Fruit fly (Drosophila melanogaster) Kc167 (cell line): ENCODE measurements around the gene CG13026.

Experiments
- Myc ChIP-seq: fragments of >200 bp; optimal IDR thresholded peaks from 2 replicates; lab custom pipeline; 2017; ENCODE audit warnings: missing external identifiers
- h ChIP-seq: fragments of >200 bp; optimal IDR thresholded peaks from 3 replicates; lab custom pipeline; 2018; ENCODE audit warnings: missing external identifiers
- insv ChIP-seq: fragments of >200 bp; optimal IDR thresholded peaks from 3 replicates; lab custom pipeline; 2018; ENCODE audit warnings: missing external identifiers
- psq ChIP-seq: fragments of >200 bp; optimal IDR thresholded peaks from 2 replicates; lab custom pipeline; 2017; ENCODE audit warnings: missing external identifiers
- ttk ChIP-seq: sonication (Bioruptor generic); optimal IDR thresholded peaks from 2 replicates; lab custom pipeline; 2017; ENCODE audit warnings: missing external identifiers

dm6 chr3L:16759483-16759882, 33.5 kb upstream of the CG13026 start:
- TF ChIP-seq insv, result no peak
- no peak for TF ChIP-seq Myc (lab: Kevin White, UChicago)
- TF ChIP-seq h (lab: Kevin White, UChicago), result no peak
- TF ChIP-seq psq (lab: Kevin White, UChicago), result no peak
- no peak for TF ChIP-seq ttk (lab: Kevin White, UChicago)
